Fruit fly (Drosophila melanogaster) whole organism, embryonic: Measurements from ENCODE around the gene fd96Ca.

Source experiments
- ATbp ChIP-seq: fragments of 200-800 bp; sonication (Bioruptor generic); optimal IDR thresholded peaks from 2 replicates; lab custom pipeline; 2017; ENCODE audit warnings: missing biosample characterization, mild to moderate bottlenecking, missing genetic modification characterization, missing genetic modification reagents
- Adf1 ChIP-seq: fragments of 200-800 bp; sonication (Bioruptor generic); IDR thresholded peaks from 2 replicates; pipeline ENCODE4 v1.3.6; 2022; ENCODE audit warnings: missing biosample characterization, missing genetic modification characterization
- Awh ChIP-seq: fragments of 200-800 bp; sonication (Bioruptor generic); IDR thresholded peaks from 2 replicates; pipeline ENCODE4, ENCODE4 v1.3.6; 2022; ENCODE audit warnings: missing biosample characterization, missing genetic modification characterization
- CG10267 ChIP-seq: fragments of 200-800 bp; sonication (Bioruptor generic); optimal IDR thresholded peaks from 2 replicates; lab custom pipeline; 2018; ENCODE audit warnings: missing biosample characterization, mild to moderate bottlenecking, missing genetic modification characterization, moderate library complexity
- CG10321 ChIP-seq: fragments of 200-800 bp; sonication (Bioruptor generic); IDR thresholded peaks from 2 replicates; pipeline ENCODE4 v1.3.6; 2022; ENCODE audit warnings: missing biosample characterization, missing genetic modification characterization
- CG12236 ChIP-seq: fragments of 200-800 bp; sonication (Bioruptor generic); optimal IDR thresholded peaks from 2 replicates; lab custom pipeline; 2016; ENCODE audit warnings: missing biosample characterization, missing genetic modification characterization
- CG12942 ChIP-seq: fragments of 200-800 bp; sonication (Bioruptor generic); optimal IDR thresholded peaks from 3 replicates; lab custom pipeline; 2016; ENCODE audit warnings: missing biosample characterization, missing genetic modification characterization
- CG13287 ChIP-seq: fragments of 200-800 bp; sonication (Bioruptor generic); IDR thresholded peaks from 2 replicates; pipeline ENCODE4 v1.3.6; 2022; ENCODE audit warnings: missing biosample characterization, missing genetic modification characterization; ENCODE audit not compliant: partially characterized antibody
- CG16779 ChIP-seq: fragments of 200-800 bp; sonication (Bioruptor generic); IDR thresholded peaks from 2 replicates; pipeline ENCODE4 v1.3.6; 2022; ENCODE audit warnings: missing biosample characterization, missing genetic modification characterization
- CG17385 ChIP-seq: fragments of 200-800 bp; sonication (Bioruptor generic); optimal IDR thresholded peaks from 3 replicates; lab custom pipeline; 2018; ENCODE audit warnings: missing biosample characterization, mild to moderate bottlenecking, missing genetic modification characterization
- CG18599 ChIP-seq: fragments of 200-800 bp; sonication (Bioruptor generic); optimal IDR thresholded peaks from 3 replicates; lab custom pipeline; 2017; ENCODE audit warnings: missing biosample characterization, missing genetic modification characterization, mild to moderate bottlenecking, moderate library complexity, missing genetic modification reagents
- CG2199 ChIP-seq: fragments of 200-800 bp; sonication (Bioruptor generic); IDR thresholded peaks from 3 replicates; pipeline ENCODE4 v1.3.6; 2022; ENCODE audit warnings: missing biosample characterization, missing genetic modification characterization
- CG32767 ChIP-seq: fragments of 200-800 bp; sonication (Bioruptor generic); IDR thresholded peaks from 2 replicates; pipeline ENCODE4 v1.3.6; 2022; ENCODE audit warnings: missing biosample characterization, missing genetic modification characterization
- CG3838 ChIP-seq: fragments of 200-800 bp; sonication (Bioruptor generic); optimal IDR thresholded peaks from 3 replicates; lab custom pipeline; 2016; ENCODE audit warnings: missing biosample characterization, missing genetic modification characterization
- CG42726 ChIP-seq: fragments of 200-800 bp; sonication (Bioruptor generic); IDR thresholded peaks from 2 replicates; pipeline ENCODE4 v1.3.6; 2022; ENCODE audit warnings: missing biosample characterization, missing genetic modification characterization; ENCODE audit not compliant: partially characterized antibody
- CG5245 ChIP-seq: fragments of 200-800 bp; sonication (Bioruptor generic); optimal IDR thresholded peaks from 3 replicates; lab custom pipeline; 2016; ENCODE audit warnings: missing biosample characterization, missing genetic modification characterization
- CG6272 ChIP-seq: fragments of 200-800 bp; sonication (Bioruptor generic); IDR thresholded peaks from 2 replicates; pipeline ENCODE4 v1.3.6; 2022; ENCODE audit warnings: missing biosample characterization, missing genetic modification characterization
- CG6791 ChIP-seq: fragments of 200-800 bp; sonication (Bioruptor generic); IDR thresholded peaks from 3 replicates; pipeline ENCODE4 v1.3.6; 2022; ENCODE audit warnings: missing biosample characterization, missing genetic modification characterization; ENCODE audit not compliant: partially characterized antibody
- CG6854 ChIP-seq: fragments of 200-800 bp; sonication (Bioruptor generic); optimal IDR thresholded peaks from 3 replicates; lab custom pipeline; 2017; ENCODE audit warnings: missing biosample characterization, mild to moderate bottlenecking, missing genetic modification characterization
- CG9727 ChIP-seq: fragments of 200-800 bp; sonication (Bioruptor generic); optimal IDR thresholded peaks from 3 replicates; lab custom pipeline; 2017; ENCODE audit warnings: missing biosample characterization, mild to moderate bottlenecking, missing genetic modification characterization
- CG9817 ChIP-seq: fragments of 200-800 bp; sonication (Bioruptor generic); optimal IDR thresholded peaks from 2 replicates; lab custom pipeline; 2018; ENCODE audit warnings: missing biosample characterization, mild to moderate bottlenecking, missing genetic modification characterization, moderate library complexity
- CrebB ChIP-seq: fragments of 200-800 bp; sonication (Bioruptor generic); optimal IDR thresholded peaks from 3 replicates; lab custom pipeline; 2018; ENCODE audit warnings: missing biosample characterization, mild to moderate bottlenecking, missing genetic modification characterization
- Gsc ChIP-seq: fragments of 200-800 bp; sonication (Bioruptor generic); IDR thresholded peaks from 2 replicates; pipeline ENCODE4 v1.3.6; 2022; ENCODE audit warnings: missing biosample characterization, missing genetic modification characterization
- Jarid2 ChIP-seq: fragments of 200-800 bp; sonication (Bioruptor generic); optimal IDR thresholded peaks from 3 replicates; lab custom pipeline; 2017; ENCODE audit warnings: mild to moderate bottlenecking, missing biosample characterization, missing genetic modification reagents, missing genetic modification characterization
- MBD-R2 ChIP-seq: fragments of 200-800 bp; sonication (Bioruptor generic); IDR thresholded peaks from 2 replicates; pipeline ENCODE4 v1.3.6; 2022; ENCODE audit warnings: missing biosample characterization, missing genetic modification characterization
- Mes4 ChIP-seq: fragments of 200-800 bp; sonication (Bioruptor generic); optimal IDR thresholded peaks from 2 replicates; lab custom pipeline; 2016; ENCODE audit warnings: missing biosample characterization, missing genetic modification characterization
- Nf-YB ChIP-seq: fragments of 200-800 bp; sonication (Bioruptor generic); optimal IDR thresholded peaks from 3 replicates; lab custom pipeline; 2019; ENCODE audit warnings: missing biosample characterization, mild to moderate bottlenecking, missing genetic modification characterization, moderate library complexity
- Taf1 ChIP-seq: fragments of 200-800 bp; sonication (Bioruptor generic); IDR thresholded peaks from 2 replicates; pipeline ENCODE4 v1.3.6; 2022; ENCODE audit warnings: missing biosample characterization, missing genetic modification characterization
- bbx ChIP-seq: fragments of 200-800 bp; sonication (Bioruptor generic); IDR thresholded peaks from 2 replicates; pipeline ENCODE4 v1.3.6; 2022; ENCODE audit warnings: missing biosample characterization, missing genetic modification characterization; ENCODE audit not compliant: partially characterized antibody
- cato ChIP-seq: fragments of 200-800 bp; sonication (Bioruptor generic); optimal IDR thresholded peaks from 2 replicates; lab custom pipeline; 2016; ENCODE audit warnings: missing biosample characterization, missing genetic modification characterization, borderline replicate concordance
- cg ChIP-seq: fragments of 200-800 bp; sonication (Bioruptor generic); optimal IDR thresholded peaks from 3 replicates; lab custom pipeline; 2019; ENCODE audit warnings: missing biosample characterization, mild to moderate bottlenecking, missing genetic modification characterization, moderate library complexity
- crp ChIP-seq, 2 experiments: fragments of 200-800 bp; sonication (Bioruptor generic); optimal IDR thresholded peaks; 2 replicates in 1 of 2; 3 replicates in 1 of 2; lab custom pipeline; 2017; ENCODE audit warnings: missing biosample characterization in 2 of 2, missing genetic modification characterization in 2 of 2, mild to moderate bottlenecking in 1 of 2, moderate library complexity in 1 of 2
- gcm ChIP-seq: fragments of 200-800 bp; sonication (Bioruptor generic); optimal IDR thresholded peaks from 2 replicates; lab custom pipeline; 2019; ENCODE audit warnings: missing biosample characterization, mild to moderate bottlenecking, missing genetic modification characterization, moderate library complexity
- gfzf ChIP-seq: fragments of 200-800 bp; sonication (Bioruptor generic); optimal IDR thresholded peaks from 2 replicates; lab custom pipeline; 2016; ENCODE audit warnings: missing biosample characterization, mild to moderate bottlenecking, missing genetic modification characterization, moderate library complexity
- hth ChIP-seq: fragments of >200 bp; optimal IDR thresholded peaks from 2 replicates; lab custom pipeline; 2017; ENCODE audit warnings: inconsistent platforms
- ind ChIP-seq: fragments of 200-800 bp; sonication (Bioruptor generic); optimal IDR thresholded peaks from 3 replicates; lab custom pipeline; 2016; ENCODE audit warnings: missing biosample characterization, missing genetic modification characterization
- ken ChIP-seq: fragments of 200-800 bp; sonication (Bioruptor generic); IDR thresholded peaks from 3 replicates; pipeline ENCODE4 v1.3.6; 2022; ENCODE audit warnings: missing biosample characterization, missing genetic modification characterization
- onecut ChIP-seq: fragments of 200-800 bp; sonication (Bioruptor generic); IDR thresholded peaks from 2 replicates; pipeline ENCODE4 v1.3.6; 2022; ENCODE audit warnings: missing biosample characterization, missing genetic modification characterization
- pho ChIP-seq: fragments of 200-800 bp; sonication (Bioruptor generic); optimal IDR thresholded peaks from 2 replicates; lab custom pipeline; 2016; ENCODE audit warnings: missing biosample characterization, missing genetic modification characterization
- row ChIP-seq: fragments of 200-800 bp; sonication (Bioruptor generic); IDR thresholded peaks from 3 replicates; pipeline ENCODE4 v1.3.6; 2022; ENCODE audit warnings: missing biosample characterization, missing genetic modification characterization
- sd ChIP-seq: fragments of 200-800 bp; sonication (Bioruptor generic); optimal IDR thresholded peaks from 3 replicates; lab custom pipeline; 2018; ENCODE audit warnings: missing biosample characterization, mild to moderate bottlenecking, missing genetic modification characterization, moderate library complexity
- sisA ChIP-seq: fragments of 200-800 bp; sonication (Bioruptor generic); IDR thresholded peaks from 2 replicates; pipeline ENCODE4 v1.3.6; 2022; ENCODE audit warnings: missing biosample characterization, missing genetic modification characterization
- sna ChIP-seq: fragments of 200-800 bp; sonication (Bioruptor generic); IDR thresholded peaks from 2 replicates; pipeline ENCODE4 v1.3.6; 2022; ENCODE audit warnings: missing biosample characterization, missing genetic modification characterization; ENCODE audit not compliant: partially characterized antibody
- so ChIP-seq: fragments of 200-800 bp; sonication (Bioruptor generic); IDR thresholded peaks from 3 replicates; pipeline ENCODE4 v1.3.6; 2022; ENCODE audit warnings: missing biosample characterization, missing genetic modification characterization
- tap ChIP-seq: fragments of 200-800 bp; optimal IDR thresholded peaks from 3 replicates; lab custom pipeline; 2019; ENCODE audit warnings: missing biosample characterization, mild to moderate bottlenecking, missing genetic modification characterization, moderate library complexity
- tin ChIP-seq: fragments of 200-800 bp; sonication (Bioruptor generic); optimal IDR thresholded peaks from 3 replicates; lab custom pipeline; 2016; ENCODE audit warnings: missing biosample characterization, missing genetic modification characterization
- trh ChIP-seq: fragments of 200-800 bp; sonication (Bioruptor generic); optimal IDR thresholded peaks from 2 replicates; lab custom pipeline; 2016; ENCODE audit warnings: missing biosample characterization, missing genetic modification characterization
- zen ChIP-seq: fragments of 200-800 bp; sonication (Bioruptor generic); optimal IDR thresholded peaks from 3 replicates; lab custom pipeline; 2018; ENCODE audit warnings: missing biosample characterization, mild to moderate bottlenecking, missing genetic modification characterization, moderate library complexity

Gene fd96Ca

DNA sequence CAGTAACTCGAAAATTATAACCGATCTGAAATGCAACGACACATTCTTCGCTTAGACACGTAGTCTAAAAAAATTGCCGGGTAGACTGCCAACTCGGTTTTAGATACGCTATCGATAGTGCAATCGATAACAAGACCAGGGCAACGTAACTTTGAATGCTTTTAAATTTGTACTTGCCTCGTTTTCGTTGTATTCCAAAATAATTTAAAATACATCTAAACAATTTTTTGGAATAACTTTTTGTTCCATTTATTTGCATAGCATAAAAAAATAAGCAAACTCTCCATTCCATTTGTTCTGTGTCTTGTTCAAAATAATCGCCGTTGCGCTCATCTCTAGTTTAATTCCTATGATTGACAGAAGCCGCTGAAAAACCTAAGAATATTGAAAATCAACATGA is 12.9 kb upstream of the fd96Ca start, which contains the start of the genes Stt3B and CG11839 (continued):
- no peak for TF ChIP-seq CG17385 (GFP tag; lab: Kevin White, UChicago)
- TF ChIP-seq tap (tag; lab: Kevin White, UChicago) = no peak
- TF ChIP-seq sisA = no peak
- no peak for TF ChIP-seq ATbp (GFP tag; lab: Kevin White, UChicago)
- TF ChIP-seq CG5245 (GFP tag; lab: Kevin White, UChicago) = peak; percentile 42
- no peak for TF ChIP-seq Awh (GFP tag; lab: Robert Waterston, UW)
- TF ChIP-seq CG12942 (GFP tag; lab: Kevin White, UChicago) = peak; percentile 75
- peak; percentile 82 for TF ChIP-seq CG9817 (tag; lab: Kevin White, UChicago)
- peak; percentile 96 for TF ChIP-seq CG13287
- TF ChIP-seq CrebB (tag; lab: Kevin White, UChicago) = peak; percentile 3
- TF ChIP-seq CG6791 = peak; percentile 82
- TF ChIP-seq pho = peak; percentile 85
- peak; percentile 30 for TF ChIP-seq trh
- no peak for TF ChIP-seq CG18599 (GFP tag; lab: Kevin White, UChicago)
- TF ChIP-seq Mes4 (GFP tag; lab: Kevin White, UChicago) = peak; percentile 53
- no peak for TF ChIP-seq CG10321 (GFP tag; lab: Robert Waterston, UW)
- no peak for TF ChIP-seq CG6854 (GFP tag; lab: Kevin White, UChicago)
- peak; percentile 84 for TF ChIP-seq bbx
- TF ChIP-seq Adf1 (GFP tag; lab: Robert Waterston, UW) = no peak
- TF ChIP-seq so = peak; percentile 25; the same call in 1 of the 3 replicates
- TF ChIP-seq sna (GFP tag; lab: Robert Waterston, UW) = peak; percentile 93
- TF ChIP-seq CG10267 = peak; percentile 77
- no peak for TF ChIP-seq Jarid2
- TF ChIP-seq Gsc = no peak
- TF ChIP-seq gcm = no peak
- no peak for TF ChIP-seq CG3838 (GFP tag; lab: Kevin White, UChicago)
- TF ChIP-seq hth = no peak
- TF ChIP-seq tin (GFP tag; lab: Kevin White, UChicago) = peak; percentile 78
- no peak for TF ChIP-seq cato
- peak; percentile 37 for TF ChIP-seq Nf-YB (GFP tag; lab: Kevin White, UChicago)

DNA sequence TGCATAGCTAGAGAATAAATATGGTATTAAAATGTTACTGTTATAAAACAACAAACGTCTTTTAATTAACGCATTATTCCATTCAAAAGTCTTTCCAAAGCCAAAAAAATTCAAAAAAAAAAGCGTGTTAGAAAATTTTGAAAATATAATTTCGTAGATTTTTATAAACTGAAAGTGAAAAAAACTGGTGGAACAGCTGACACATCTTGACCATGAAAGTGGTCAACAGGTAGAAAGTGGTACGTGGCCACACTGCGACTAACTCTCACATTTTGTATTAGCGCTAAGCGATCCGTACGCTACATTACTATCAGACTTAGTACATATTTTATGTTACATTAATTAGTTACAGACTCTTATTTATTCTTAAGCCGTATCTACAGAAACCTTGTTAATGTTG is 11.6 kb upstream of the fd96Ca start, which contains the start of gene CG11836:
Gene CG11836, plus strand, starts transcription at position 256 of the 400 bp plus-strand sequence.
- no peak for TF ChIP-seq CG32767 (GFP tag; lab: Robert Waterston, UW)
- no peak for TF ChIP-seq Taf1 (GFP tag; lab: Robert Waterston, UW)
- TF ChIP-seq CG6272 (GFP tag; lab: Robert Waterston, UW) = no peak
- TF ChIP-seq CG10267 = no peak
- TF ChIP-seq ind (GFP tag; lab: Kevin White, UChicago) = no peak
- TF ChIP-seq CG5245 (GFP tag; lab: Kevin White, UChicago) = no peak
- no peak for TF ChIP-seq CG12236
- peak in 1 of 2 experiments; percentile 74 for TF ChIP-seq crp (GFP tag; optimal IDR thresholded peaks at IDR 0.05; lab: Kevin White, UChicago)
- 0 out of 2 replicates have a peak, but pooled peaks have one; percentile 8 for TF ChIP-seq MBD-R2 (GFP tag; lab: Robert Waterston, UW)
- TF ChIP-seq CG16779 (GFP tag; lab: Robert Waterston, UW) = no peak
- TF ChIP-seq sd (tag; lab: Kevin White, UChicago) = no peak
- TF ChIP-seq CG9727 (GFP tag; lab: Kevin White, UChicago) = no peak
- no peak for TF ChIP-seq zen (tag; lab: Kevin White, UChicago)
- TF ChIP-seq cg (GFP tag; lab: Kevin White, UChicago) = no peak
- TF ChIP-seq onecut (GFP tag; lab: Robert Waterston, UW) = no peak
- TF ChIP-seq ken (GFP tag; lab: Robert Waterston, UW) = no peak
- TF ChIP-seq gfzf = peak; percentile 59
- TF ChIP-seq CG42726 (GFP tag; lab: Robert Waterston, UW) = no peak
- TF ChIP-seq row = 0 out of 3 replicates have a peak, but pooled peaks have one; percentile 29
- no peak for TF ChIP-seq CG17385 (GFP tag; lab: Kevin White, UChicago)
- TF ChIP-seq CG2199 (GFP tag; lab: Robert Waterston, UW) = no peak
